Worm (Caenorhabditis elegans) whole organism, L1 larva: ENCODE measurements around the gene ZK353.3.
A peak's percentile ranks its signal among the peaks of the same experiment; 100 is the strongest.

ENCODE experiments used
- C04F5.9 ChIP-seq: sonication (generic microtip); optimal IDR thresholded peaks from 2 replicates; lab custom pipeline; 2016; ENCODE audit warnings: missing genetic modification characterization, missing compliant biosample characterization
- C34B4.2 ChIP-seq: sonication (generic microtip); optimal IDR thresholded peaks from 2 replicates; lab custom pipeline; 2017; ENCODE audit warnings: mild to moderate bottlenecking, missing genetic modification characterization, missing compliant biosample characterization
- ama-1 ChIP-seq: fragments of 150-350 bp; optimal IDR thresholded peaks from 2 replicates; lab custom pipeline; 2014
- blmp-1 ChIP-seq: fragments of 150-350 bp; optimal IDR thresholded peaks from 2 replicates; lab custom pipeline; 2014; ENCODE audit warnings: missing biosample characterization, missing genetic modification characterization
- ceh-82 ChIP-seq, 3 experiments: fragments of 150-350 bp in 1 of 3; sonication (generic microtip) in 2 of 3; optimal IDR thresholded peaks; 2 replicates each; lab custom pipeline; 2014 to 2017; ENCODE audit warnings: missing biosample characterization in 3 of 3, missing genetic modification characterization in 3 of 3
- ces-1 ChIP-seq: fragments of 150-350 bp; optimal IDR thresholded peaks from 2 replicates; lab custom pipeline; 2014; ENCODE audit warnings: missing biosample characterization, missing genetic modification reagents, missing genetic modification characterization
- dpl-1 ChIP-seq, 3 experiments: fragments of 150-350 bp in 2 of 3; sonication (generic microtip) in 1 of 3; optimal IDR thresholded peaks; 2 replicates each; lab custom pipeline; 2014 to 2017; ENCODE audit warnings: missing biosample characterization in 3 of 3, missing genetic modification characterization in 3 of 3, missing genetic modification reagents in 3 of 3
- efl-1 ChIP-seq, 4 experiments: fragments of 150-350 bp; optimal IDR thresholded peaks in 3 of 4; peaks in 1 of 4; 1 replicate in 1 of 4; 2 replicates in 3 of 4; lab custom pipeline; 2014; ENCODE audit warnings: missing biosample characterization in 2 of 4, missing genetic modification characterization in 2 of 4, missing genetic modification reagents in 2 of 4
- efl-3 ChIP-seq: fragments of 200-800 bp; sonication (Bioruptor generic); optimal IDR thresholded peaks from 2 replicates; lab custom pipeline; 2018; ENCODE audit warnings: mild to moderate bottlenecking, missing genetic modification characterization, missing compliant biosample characterization
- egl-13 ChIP-seq: sonication (generic microtip); optimal IDR thresholded peaks from 2 replicates; lab custom pipeline; 2016; ENCODE audit warnings: missing genotype, missing genetic modification reagents, missing genetic modification characterization, missing compliant biosample characterization
- egl-27 ChIP-seq, 2 experiments: fragments of 150-350 bp in 1 of 2; sonication (generic microtip); optimal IDR thresholded peaks; 3 replicates each; lab custom pipeline; 2017 to 2018; ENCODE audit warnings: missing biosample characterization in 2 of 2, missing genetic modification characterization in 2 of 2, missing genetic modification reagents in 2 of 2
- elt-3 ChIP-seq, 6 experiments: fragments of 150-350 bp in 1 of 6; sonication (generic microtip); optimal IDR thresholded peaks; 2 replicates each; lab custom pipeline; 2017 to 2018; ENCODE audit warnings: missing biosample characterization in 6 of 6, missing genetic modification characterization in 6 of 6, inconsistent platforms in 1 of 6
- ets-5 ChIP-seq: fragments of 200-800 bp; sonication (Bioruptor generic); IDR thresholded peaks from 2 replicates; pipeline ENCODE4 v1.3.6; 2022; ENCODE audit warnings: missing genetic modification characterization, missing compliant biosample characterization
- fkh-4 ChIP-seq: sonication (generic microtip); optimal IDR thresholded peaks from 2 replicates; lab custom pipeline; 2016; ENCODE audit warnings: missing compliant biosample characterization, missing genetic modification characterization, borderline replicate concordance
- fkh-8 ChIP-seq: sonication (generic microtip); optimal IDR thresholded peaks from 2 replicates; lab custom pipeline; 2016; ENCODE audit warnings: mild to moderate bottlenecking, missing genetic modification characterization, missing compliant biosample characterization
- fos-1 ChIP-seq: fragments of 150-350 bp; optimal IDR thresholded peaks from 2 replicates; lab custom pipeline; 2014; ENCODE audit warnings: missing biosample characterization, missing genetic modification characterization
- grh-1 ChIP-seq: fragments of 200-800 bp; sonication (Bioruptor generic); IDR thresholded peaks from 2 replicates; pipeline ENCODE4 v1.3.6; 2022; ENCODE audit warnings: missing genetic modification reagents, missing genetic modification characterization, missing compliant biosample characterization
- hlh-17 ChIP-seq: fragments of 200-800 bp; sonication (Bioruptor generic); optimal IDR thresholded peaks from 2 replicates; lab custom pipeline; 2018; ENCODE audit warnings: missing genetic modification characterization, mild to moderate bottlenecking, missing compliant biosample characterization, moderate library complexity, borderline replicate concordance
- hlh-4 ChIP-seq: sonication (generic microtip); optimal IDR thresholded peaks from 2 replicates; lab custom pipeline; 2016; ENCODE audit warnings: mild to moderate bottlenecking, missing genetic modification characterization, missing compliant biosample characterization
- irx-1 ChIP-seq: sonication (generic microtip); optimal IDR thresholded peaks from 2 replicates; lab custom pipeline; 2016; ENCODE audit warnings: missing genetic modification characterization, missing compliant biosample characterization
- jun-1 ChIP-seq: fragments of 150-350 bp; optimal IDR thresholded peaks from 2 replicates; lab custom pipeline; 2014; ENCODE audit warnings: missing biosample characterization, missing genetic modification reagents, missing genetic modification characterization
- lin-13 ChIP-seq: fragments of 150-350 bp; optimal IDR thresholded peaks from 2 replicates; lab custom pipeline; 2014; ENCODE audit warnings: missing biosample characterization, missing genetic modification reagents, missing genetic modification characterization
- lin-14 ChIP-seq: fragments of 200-800 bp; sonication (Bioruptor generic); optimal IDR thresholded peaks from 2 replicates; lab custom pipeline; 2018; ENCODE audit warnings: mild to moderate bottlenecking, missing genetic modification characterization, moderate library complexity, missing compliant biosample characterization
- lin-15B ChIP-seq: fragments of 150-350 bp; sonication (generic microtip); optimal IDR thresholded peaks from 3 replicates; lab custom pipeline; 2014; ENCODE audit warnings: missing biosample characterization, missing genetic modification characterization
- lir-3 ChIP-seq: sonication (generic microtip); optimal IDR thresholded peaks from 2 replicates; lab custom pipeline; 2016; ENCODE audit warnings: mild to moderate bottlenecking, missing genetic modification characterization, moderate library complexity, missing compliant biosample characterization; ENCODE audit not compliant: poor library complexity
- lsy-2 ChIP-seq, 2 experiments: fragments of 150-350 bp; optimal IDR thresholded peaks; 2 replicates each; lab custom pipeline; 2014; ENCODE audit warnings: missing biosample characterization in 2 of 2, missing genetic modification characterization in 2 of 2
- mab-9 ChIP-seq: fragments of 200-800 bp; sonication (Bioruptor generic); IDR thresholded peaks from 2 replicates; pipeline ENCODE4 v1.3.6; 2022; ENCODE audit warnings: missing genetic modification reagents, missing genetic modification characterization, missing compliant biosample characterization
- mef-2 ChIP-seq: fragments of 150-350 bp; optimal IDR thresholded peaks from 2 replicates; lab custom pipeline; 2014; ENCODE audit warnings: missing biosample characterization, missing genetic modification characterization
- mep-1 ChIP-seq: fragments of 150-350 bp; optimal IDR thresholded peaks from 2 replicates; lab custom pipeline; 2014; ENCODE audit warnings: missing biosample characterization, missing genetic modification characterization
- nhr-19 ChIP-seq: fragments of 200-800 bp; sonication (Bioruptor generic); conservative IDR thresholded peaks from 2 replicates; pipeline ENCODE4 v1.3.6; 2022; ENCODE audit warnings: missing genetic modification characterization, missing compliant biosample characterization
- nhr-20 ChIP-seq: sonication (generic microtip); optimal IDR thresholded peaks from 2 replicates; lab custom pipeline; 2016; ENCODE audit warnings: mild to moderate bottlenecking, missing genetic modification characterization, missing compliant biosample characterization
- nhr-28 ChIP-seq: fragments of 150-350 bp; optimal IDR thresholded peaks from 2 replicates; lab custom pipeline; 2014; ENCODE audit warnings: missing biosample characterization, missing genetic modification characterization
- nhr-47 ChIP-seq: sonication (generic microtip); optimal IDR thresholded peaks from 2 replicates; lab custom pipeline; 2016; ENCODE audit warnings: mild to moderate bottlenecking, missing genetic modification characterization, moderate library complexity, missing compliant biosample characterization
- nhr-76 ChIP-seq: sonication (generic microtip); optimal IDR thresholded peaks from 2 replicates; lab custom pipeline; 2017; ENCODE audit warnings: missing biosample characterization, missing genetic modification characterization
- nhr-84 ChIP-seq: sonication (generic microtip); optimal IDR thresholded peaks from 2 replicates; lab custom pipeline; 2017; ENCODE audit warnings: missing biosample characterization, missing genetic modification characterization
- nhr-85 ChIP-seq: sonication (generic microtip); peaks from one replicate; lab custom pipeline; 2016; ENCODE audit warnings: missing genetic modification characterization, inconsistent platforms, missing compliant biosample characterization
- nhr-90 ChIP-seq: sonication (generic microtip); optimal IDR thresholded peaks from 2 replicates; lab custom pipeline; 2016; ENCODE audit warnings: mild to moderate bottlenecking, missing genetic modification characterization, missing compliant biosample characterization; ENCODE audit not compliant: poor library complexity
- snpc-4 ChIP-seq: fragments of 150-350 bp; optimal IDR thresholded peaks from 2 replicates; lab custom pipeline; 2014; ENCODE audit warnings: missing biosample characterization, missing genetic modification characterization
- snu-23 ChIP-seq: sonication (generic microtip); optimal IDR thresholded peaks from 2 replicates; lab custom pipeline; 2016; ENCODE audit warnings: missing genetic modification characterization, missing compliant biosample characterization
- sup-37 ChIP-seq: fragments of 200-800 bp; sonication (Bioruptor generic); optimal IDR thresholded peaks from 2 replicates; lab custom pipeline; 2018; ENCODE audit warnings: mild to moderate bottlenecking, missing genetic modification characterization, missing compliant biosample characterization
- tbx-2 ChIP-seq: sonication (generic microtip); optimal IDR thresholded peaks from 2 replicates; lab custom pipeline; 2016; ENCODE audit warnings: missing genetic modification characterization, missing compliant biosample characterization
- unc-130 ChIP-seq: fragments of 150-350 bp; optimal IDR thresholded peaks from 2 replicates; lab custom pipeline; 2017; ENCODE audit warnings: missing biosample characterization, missing genetic modification characterization, inconsistent platforms
- unc-30 ChIP-seq: sonication (generic microtip); optimal IDR thresholded peaks from 2 replicates; lab custom pipeline; 2017; ENCODE audit warnings: missing biosample characterization, missing genetic modification characterization
- unc-86 ChIP-seq: sonication (generic microtip); optimal IDR thresholded peaks from 2 replicates; lab custom pipeline; 2016; ENCODE audit warnings: missing genetic modification characterization, missing compliant biosample characterization
- zip-4 ChIP-seq: fragments of 200-800 bp; sonication (Bioruptor generic); optimal IDR thresholded peaks from 2 replicates; lab custom pipeline; 2018; ENCODE audit warnings: mild to moderate bottlenecking, missing genetic modification characterization, moderate library complexity, missing compliant biosample characterization
- ztf-4 ChIP-seq: fragments of 150-350 bp; optimal IDR thresholded peaks from 2 replicates; lab custom pipeline; 2014; ENCODE audit warnings: missing biosample characterization, missing genetic modification characterization

The ZK353.3 gene

DNA sequence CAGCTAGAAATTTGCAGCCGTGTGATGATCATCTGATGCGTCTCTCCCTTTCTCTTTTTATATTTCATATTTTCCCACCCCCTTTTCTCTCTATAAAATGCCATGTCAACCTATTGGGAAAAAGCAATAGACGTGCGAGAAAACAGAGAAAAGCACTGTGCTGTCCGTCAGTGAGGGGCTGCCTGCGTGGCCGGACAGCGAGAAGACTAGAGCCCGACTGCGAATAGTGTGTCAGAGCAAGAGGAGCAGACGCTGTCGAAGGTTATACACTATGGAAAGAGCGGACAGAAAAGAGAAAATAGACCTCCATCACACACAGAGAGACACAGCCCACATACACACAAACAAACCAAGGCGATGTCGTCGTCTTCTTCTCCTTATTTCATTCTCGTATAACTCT, 29.3 kb downstream of the ZK353.3 start (continued):
- no peak for TF ChIP-seq C34B4.2
- TF ChIP-seq unc-30 = no peak
- TF ChIP-seq ces-1 (GFP tag; lab: Kevin White, UChicago) = no peak
- peak; percentile 9 to 40 (median 34) for TF ChIP-seq dpl-1 (GFP tag; optimal IDR thresholded peaks at IDR 0.05; lab: Kevin White, UChicago)
- TF ChIP-seq hlh-17 (GFP tag; lab: Kevin White, UChicago) = no peak
- peak; percentile 57 to 79 for TF ChIP-seq efl-1 (optimal IDR thresholded peaks at IDR 0.05; lab: Kevin White, UChicago)
- peak; percentile 37 to 94 for TF ChIP-seq efl-1 (GFP tag; optimal IDR thresholded peaks at IDR 0.05 in 1 of 2; lab: Kevin White, UChicago)
- TF ChIP-seq mab-9 (GFP tag; lab: Robert Waterston, UW) = no peak
- TF ChIP-seq nhr-28 (tag; lab: Kevin White, UChicago) = no peak
- no peak for TF ChIP-seq egl-27 (tag; optimal IDR thresholded peaks at IDR 0.05; lab: Kevin White, UChicago)
- TF ChIP-seq nhr-19 (GFP tag; lab: Robert Waterston, UW) = peak; percentile 48
- TF ChIP-seq snu-23 = peak; percentile 89
- TF ChIP-seq irx-1 (tag; lab: Kevin White, UChicago) = no peak
- TF ChIP-seq fkh-4 = no peak
- peak; percentile 85 for TF ChIP-seq lin-14
- TF ChIP-seq snpc-4 = peak; percentile 10
- peak; percentile 83 for TF ChIP-seq mep-1
- peak; percentile 72 for TF ChIP-seq nhr-47 (tag; lab: Kevin White, UChicago)
- TF ChIP-seq ets-5 (GFP tag; lab: Robert Waterston, UW) = no peak
- TF ChIP-seq unc-86 (tag; lab: Kevin White, UChicago) = peak; percentile 55
- TF ChIP-seq jun-1 = peak; percentile 47
- peak; percentile 12 for TF ChIP-seq C04F5.9 (tag; lab: Kevin White, UChicago)
- TF ChIP-seq fos-1 (tag; lab: Kevin White, UChicago) = no peak
- TF ChIP-seq ama-1 (lab: Kevin White, UChicago) = peak; percentile 45
- TF ChIP-seq nhr-84 (tag; lab: Kevin White, UChicago) = no peak
- no peak for TF ChIP-seq lin-15B (tag; lab: Kevin White, UChicago)
- TF ChIP-seq zip-4 (GFP tag; lab: Kevin White, UChicago) = no peak
- TF ChIP-seq tbx-2 (tag; lab: Kevin White, UChicago) = peak; percentile 70
- TF ChIP-seq ztf-4 (tag; lab: Kevin White, UChicago) = peak; percentile 13
- no peak for TF ChIP-seq mef-2
- no peak for TF ChIP-seq lir-3
- TF ChIP-seq unc-130 = no peak
- peak; percentile 71 for TF ChIP-seq nhr-20 (tag; lab: Kevin White, UChicago)
- no peak for TF ChIP-seq grh-1
- no peak for TF ChIP-seq hlh-4 (tag; lab: Kevin White, UChicago)
- peak; percentile 41 for TF ChIP-seq nhr-90
- TF ChIP-seq fkh-8 = peak; percentile 68
- peak in 2 of 3 experiments; percentile 17 to 54 for TF ChIP-seq ceh-82 (tag; optimal IDR thresholded peaks at IDR 0.05; lab: Kevin White, UChicago)
- TF ChIP-seq efl-3 = no peak
- no peak for TF ChIP-seq egl-13

ce11 chrIII:8426271-8426670, 30.5 kb downstream of the ZK353.3 start, which contains the start of gene cec-1:
TSS of gene cec-1 (plus strand) at chrIII:8426333.
- TF ChIP-seq nhr-84 (tag; lab: Kevin White, UChicago) (no peak), nhr-76 (tag; lab: Kevin White, UChicago) (no peak), lsy-2 (tag; optimal IDR thresholded peaks at IDR 0.05; lab: Kevin White, UChicago) (peak in 1 of 2 experiments; percentile 26), grh-1 (no peak), blmp-1 (tag; lab: Kevin White, UChicago) (peak; percentile 87), fkh-4 (no peak), ces-1 (GFP tag; lab: Kevin White, UChicago) (no peak), sup-37 (GFP tag; lab: Kevin White, UChicago) (no peak), lin-13 (GFP tag; lab: Kevin White, UChicago) (peak; percentile 23), lin-14 (peak; percentile 63), efl-1 (optimal IDR thresholded peaks at IDR 0.05; lab: Kevin White, UChicago) (no peak), efl-1 (GFP tag; optimal IDR thresholded peaks at IDR 0.05 in 1 of 2; lab: Kevin White, UChicago) (no peak), mep-1 (peak; percentile 11), zip-4 (GFP tag; lab: Kevin White, UChicago) (no peak), elt-3 (tag; optimal IDR thresholded peaks at IDR 0.05; lab: Kevin White, UChicago) (peak in 1 of 6 experiments; percentile 7), nhr-85 (tag; lab: Kevin White, UChicago) (peak; percentile 42)
